Worm (Caenorhabditis elegans) whole organism, mixed stage, embryonic: ENCODE data around the gene str-13.
A peak's percentile ranks its signal among the peaks of the same experiment; 100 is the strongest.

Experiments used
- M03D4.4 ChIP-seq: sonication (generic microtip); optimal IDR thresholded peaks from 2 replicates; lab custom pipeline; 2017; ENCODE audit warnings: mild to moderate bottlenecking, missing genetic modification characterization, missing compliant biosample characterization
- bed-3 ChIP-seq: fragments of 200-800 bp; sonication (Bioruptor generic); optimal IDR thresholded peaks from 3 replicates; lab custom pipeline; 2018; ENCODE audit warnings: mild to moderate bottlenecking, missing genetic modification characterization, moderate library complexity, missing compliant biosample characterization
- blmp-1 ChIP-seq: fragments of 150-350 bp; optimal IDR thresholded peaks from 2 replicates; lab custom pipeline; 2014; ENCODE audit warnings: missing biosample characterization, missing genetic modification characterization
- ceh-39 ChIP-seq: fragments of 150-350 bp; optimal IDR thresholded peaks from 2 replicates; lab custom pipeline; 2014; ENCODE audit warnings: missing biosample characterization, missing genetic modification characterization
- ces-1 ChIP-seq: fragments of 150-350 bp; optimal IDR thresholded peaks from 2 replicates; lab custom pipeline; 2014; ENCODE audit warnings: missing biosample characterization, missing genetic modification reagents, missing genetic modification characterization
- cnd-1 ChIP-seq: fragments of 200-800 bp; sonication (Bioruptor generic); optimal IDR thresholded peaks from 2 replicates; lab custom pipeline; 2018; ENCODE audit warnings: mild to moderate bottlenecking, missing genetic modification characterization, missing compliant biosample characterization
- drap-1 ChIP-seq: fragments of 200-800 bp; sonication (Bioruptor generic); optimal IDR thresholded peaks from 3 replicates; lab custom pipeline; 2018; ENCODE audit warnings: mild to moderate bottlenecking, missing genetic modification characterization, missing compliant biosample characterization
- elt-1 ChIP-seq: sonication (generic microtip); optimal IDR thresholded peaks from 2 replicates; lab custom pipeline; 2017; ENCODE audit warnings: missing genetic modification characterization, mild to moderate bottlenecking, missing compliant biosample characterization, antibody characterized with exemption, moderate library complexity, borderline replicate concordance; ENCODE audit not compliant: insufficient read depth
- elt-3 ChIP-seq: fragments of 150-350 bp; optimal IDR thresholded peaks from 2 replicates; lab custom pipeline; 2014; ENCODE audit warnings: missing biosample characterization, missing genetic modification characterization
- flh-1 ChIP-seq: fragments of 200-800 bp; sonication (Bioruptor generic); optimal IDR thresholded peaks from 2 replicates; lab custom pipeline; 2018; ENCODE audit warnings: mild to moderate bottlenecking, missing genetic modification characterization, moderate library complexity, missing compliant biosample characterization
- ham-2 ChIP-seq: fragments of 200-800 bp; sonication (Bioruptor generic); optimal IDR thresholded peaks from 2 replicates; lab custom pipeline; 2018; ENCODE audit warnings: mild to moderate bottlenecking, missing genetic modification characterization, missing compliant biosample characterization
- hlh-1 ChIP-seq: fragments of 150-350 bp; optimal IDR thresholded peaks from 2 replicates; lab custom pipeline; 2014; ENCODE audit warnings: missing biosample characterization, missing genetic modification reagents, missing genetic modification characterization
- lin-13 ChIP-seq: fragments of 150-350 bp; optimal IDR thresholded peaks from 2 replicates; lab custom pipeline; 2014; ENCODE audit warnings: missing biosample characterization, missing genetic modification characterization
- lin-32 ChIP-seq: fragments of 200-800 bp; sonication (Bioruptor generic); optimal IDR thresholded peaks from 2 replicates; lab custom pipeline; 2018; ENCODE audit warnings: mild to moderate bottlenecking, missing genetic modification characterization, missing compliant biosample characterization
- lsy-2 ChIP-seq: fragments of 150-350 bp; optimal IDR thresholded peaks from 2 replicates; lab custom pipeline; 2014; ENCODE audit warnings: missing biosample characterization, missing genetic modification characterization
- mep-1 ChIP-seq: fragments of 150-350 bp; optimal IDR thresholded peaks from 2 replicates; lab custom pipeline; 2017; ENCODE audit warnings: missing biosample characterization, missing genetic modification reagents, missing genetic modification characterization, inconsistent platforms
- mls-2 ChIP-seq: sonication (generic microtip); optimal IDR thresholded peaks from 2 replicates; lab custom pipeline; 2016; ENCODE audit warnings: mild to moderate bottlenecking, missing genetic modification characterization, moderate library complexity, missing compliant biosample characterization
- nhr-12 ChIP-seq: fragments of 150-350 bp; optimal IDR thresholded peaks from 2 replicates; lab custom pipeline; 2014; ENCODE audit warnings: missing biosample characterization, missing genetic modification characterization
- nhr-2 ChIP-seq: fragments of 150-350 bp; optimal IDR thresholded peaks from 2 replicates; lab custom pipeline; 2014; ENCODE audit warnings: missing biosample characterization, missing genetic modification characterization
- nhr-237 ChIP-seq: fragments of 150-350 bp; optimal IDR thresholded peaks from 2 replicates; lab custom pipeline; 2014; ENCODE audit warnings: missing biosample characterization, missing genetic modification characterization
- nhr-28 ChIP-seq: fragments of 150-350 bp; optimal IDR thresholded peaks from 2 replicates; lab custom pipeline; 2014; ENCODE audit warnings: missing biosample characterization, missing genetic modification characterization
- nhr-76 ChIP-seq: sonication (generic microtip); optimal IDR thresholded peaks from 2 replicates; lab custom pipeline; 2017; ENCODE audit warnings: missing biosample characterization, missing genetic modification characterization
- pha-4 ChIP-seq: fragments of 150-350 bp; optimal IDR thresholded peaks from 2 replicates; lab custom pipeline; 2018; ENCODE audit warnings: missing biosample characterization, missing genetic modification reagents, missing genetic modification characterization
- sem-2 ChIP-seq: fragments of 200-800 bp; sonication (Bioruptor generic); optimal IDR thresholded peaks from 2 replicates; lab custom pipeline; 2018; ENCODE audit warnings: mild to moderate bottlenecking, missing genetic modification characterization, missing compliant biosample characterization
- sptf-1 ChIP-seq: sonication (generic microtip); optimal IDR thresholded peaks from 2 replicates; lab custom pipeline; 2017; ENCODE audit warnings: mild to moderate bottlenecking, missing genetic modification characterization, moderate library complexity, missing compliant biosample characterization
- unc-120 ChIP-seq: sonication (generic microtip); optimal IDR thresholded peaks from 2 replicates; lab custom pipeline; 2017; ENCODE audit warnings: missing genetic modification characterization, missing compliant biosample characterization; ENCODE audit not compliant: poor library complexity, severe bottlenecking
- unc-39 ChIP-seq: fragments of 150-350 bp; optimal IDR thresholded peaks from 2 replicates; lab custom pipeline; 2014; ENCODE audit warnings: missing biosample characterization, missing genetic modification characterization
- zip-8 ChIP-seq: fragments of 150-350 bp; optimal IDR thresholded peaks from 2 replicates; lab custom pipeline; 2014; ENCODE audit warnings: missing biosample characterization, missing genetic modification characterization
- ztf-11 ChIP-seq: fragments of 150-350 bp; optimal IDR thresholded peaks from 2 replicates; lab custom pipeline; 2014; ENCODE audit warnings: missing biosample characterization, missing genetic modification characterization

The str-13 gene

DNA sequence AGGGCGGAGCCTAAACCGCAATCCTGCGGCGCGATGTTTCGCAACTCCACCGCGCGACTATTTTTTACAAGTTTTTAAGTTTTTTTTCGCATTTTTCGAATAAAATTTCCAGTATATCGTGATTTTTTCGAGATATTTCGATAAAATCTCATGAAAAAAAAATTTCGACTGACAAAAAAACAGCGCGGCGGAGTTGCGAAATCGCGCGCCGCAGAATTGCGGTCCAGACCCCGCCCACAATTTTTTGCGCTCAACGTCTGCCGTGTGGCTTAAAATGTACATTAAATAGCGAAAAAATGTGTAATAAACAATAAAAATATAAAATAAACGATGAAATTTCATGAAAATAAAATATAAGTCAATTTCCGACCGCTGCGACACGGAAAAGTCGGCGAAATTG is 29.3 kb downstream of the str-13 start:
- peak; percentile 27 for TF ChIP-seq sptf-1 (tag; lab: Kevin White, UChicago)
- no peak for TF ChIP-seq ztf-11 (tag; lab: Kevin White, UChicago)
- no peak for TF ChIP-seq nhr-237 (tag; lab: Kevin White, UChicago)

DNA sequence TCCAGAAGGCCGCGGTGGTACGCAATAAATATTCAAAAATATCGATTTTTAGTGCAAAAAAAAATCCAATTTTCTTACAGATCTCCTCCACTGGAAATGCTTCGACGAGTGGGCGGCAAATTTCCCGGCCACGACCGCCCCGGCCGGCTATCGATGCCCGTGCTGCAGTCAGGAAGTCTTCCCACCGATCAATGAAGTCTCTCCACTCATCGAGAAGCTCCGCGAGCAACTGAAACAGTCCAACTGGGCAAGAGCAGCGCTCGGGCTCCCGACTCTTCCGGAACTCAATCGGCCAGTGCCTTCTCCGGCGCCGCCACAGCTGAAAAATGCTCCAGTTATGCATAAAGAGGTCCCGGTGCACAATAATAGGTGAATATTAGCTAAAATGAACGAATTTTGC is 31.1 kb downstream of the str-13 start, which contains the start of gene Y45G12B.3:
Gene Y45G12B.3, minus strand, starts transcription at position 320 of the 400 bp plus-strand sequence.
- no peak for TF ChIP-seq mls-2
- no peak for TF ChIP-seq nhr-76 (tag; lab: Kevin White, UChicago)
- no peak for TF ChIP-seq sem-2 (GFP tag; lab: Kevin White, UChicago)
- no peak for TF ChIP-seq lsy-2 (tag; lab: Kevin White, UChicago)
- no peak for TF ChIP-seq bed-3 (GFP tag; lab: Kevin White, UChicago)
- no peak for TF ChIP-seq drap-1
- no peak for TF ChIP-seq lin-13 (tag; lab: Kevin White, UChicago)
- no peak for TF ChIP-seq unc-120 (tag; lab: Kevin White, UChicago)
- no peak for TF ChIP-seq nhr-12 (tag; lab: Kevin White, UChicago)
- TF ChIP-seq, all 35 proteins: peak for 0

DNA sequence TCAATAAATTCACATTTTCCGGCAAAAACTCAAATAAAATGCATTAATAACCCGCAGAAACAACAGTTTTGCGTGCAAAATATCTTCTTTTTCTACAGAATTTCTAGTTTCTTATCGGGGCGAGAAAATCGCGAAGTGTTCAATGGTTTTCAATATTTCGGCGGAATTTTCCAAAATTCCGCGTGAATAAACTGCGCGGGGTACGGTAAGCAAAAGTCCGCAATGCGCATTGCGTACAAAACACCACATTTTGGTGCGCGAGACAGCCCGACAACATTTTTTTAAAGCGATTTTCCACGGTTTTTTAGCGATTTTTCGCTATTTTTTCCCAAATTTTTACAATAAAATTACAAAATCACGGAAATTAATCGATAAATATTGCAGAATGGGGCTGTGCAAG is 32.6 kb downstream of the str-13 start, which contains the start of gene Y45G12B.2:
Gene Y45G12B.2, plus strand, starts transcription at position 383 of the 400 bp plus-strand sequence.
- TF ChIP-seq sptf-1 (tag; lab: Kevin White, UChicago) (peak; percentile 45), nhr-237 (tag; lab: Kevin White, UChicago) (peak; percentile 41), pha-4 (tag; lab: Kevin White, UChicago) (peak; percentile 40), lin-32 (no peak), mep-1 (tag; lab: Kevin White, UChicago) (peak; percentile 52), ces-1 (GFP tag; lab: Kevin White, UChicago) (peak; percentile 49), lin-13 (tag; lab: Kevin White, UChicago) (peak; percentile 48), lsy-2 (tag; lab: Kevin White, UChicago) (peak; percentile 98), mls-2 (peak; percentile 12), nhr-28 (no peak)

DNA sequence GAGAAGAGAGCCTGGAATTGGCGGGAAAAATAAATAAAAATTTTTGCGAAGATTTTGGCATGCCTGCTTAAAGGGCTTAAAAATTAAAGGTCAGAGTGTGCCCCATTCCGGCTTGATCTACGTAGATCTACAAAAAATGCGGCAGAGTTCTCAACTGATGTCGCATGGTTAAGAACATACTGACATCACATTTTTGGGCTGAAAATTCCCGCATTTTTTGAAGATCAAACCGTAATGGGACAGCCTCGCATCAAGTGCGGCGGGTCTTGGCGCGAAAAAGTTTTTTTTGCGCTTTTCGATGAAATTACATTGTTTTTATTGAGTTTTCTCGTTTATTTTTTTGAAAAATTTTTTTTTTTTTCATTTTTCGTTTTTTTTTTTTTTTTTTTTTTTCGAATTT is 36.1 kb downstream of the str-13 start:
- TF ChIP-seq lsy-2 (tag; lab: Kevin White, UChicago), result no peak
- TF ChIP-seq ceh-39 (tag; lab: Kevin White, UChicago), result no peak
- TF ChIP-seq M03D4.4 (tag; lab: Kevin White, UChicago), result no peak
- TF ChIP-seq ham-2 (GFP tag; lab: Kevin White, UChicago), result no peak
- no peak for TF ChIP-seq sem-2 (GFP tag; lab: Kevin White, UChicago)
- no peak for TF ChIP-seq flh-1 (GFP tag; lab: Kevin White, UChicago)
- no peak for TF ChIP-seq sptf-1 (tag; lab: Kevin White, UChicago)
- TF ChIP-seq blmp-1, result no peak
- TF ChIP-seq lin-13 (tag; lab: Kevin White, UChicago), result no peak
- no peak for TF ChIP-seq unc-39 (tag; lab: Kevin White, UChicago)
- no peak for TF ChIP-seq lin-32
- TF ChIP-seq hlh-1, result no peak
- no peak for TF ChIP-seq pha-4 (tag; lab: Kevin White, UChicago)
- TF ChIP-seq mep-1 (tag; lab: Kevin White, UChicago), result no peak
- no peak for TF ChIP-seq unc-120 (tag; lab: Kevin White, UChicago)

DNA sequence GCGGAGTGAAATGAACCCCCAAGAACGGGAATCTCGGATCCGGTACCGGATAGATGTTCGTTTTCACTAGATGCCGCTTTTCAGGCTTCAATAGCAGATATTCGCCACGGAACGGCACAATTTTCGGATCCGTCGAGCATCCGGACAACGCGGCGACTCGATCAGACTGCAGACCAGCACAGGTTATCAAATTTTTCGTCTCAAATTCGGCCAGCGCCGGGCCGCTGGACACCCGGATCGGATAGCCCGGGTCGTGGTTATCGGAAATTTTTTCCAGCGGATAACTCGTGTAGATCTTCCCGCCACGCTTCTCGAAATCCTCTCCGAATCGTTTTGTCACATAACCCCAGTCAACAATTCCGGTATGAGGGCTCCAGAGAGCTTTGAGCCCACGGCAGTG is 36.5 kb downstream of the str-13 start:
- TF ChIP-seq drap-1, result no peak
- no peak for TF ChIP-seq elt-1 (tag; lab: Kevin White, UChicago)
- no peak for TF ChIP-seq blmp-1
- no peak for TF ChIP-seq pha-4 (tag; lab: Kevin White, UChicago)
- TF ChIP-seq zip-8 (tag; lab: Kevin White, UChicago), result no peak
- TF ChIP-seq M03D4.4 (tag; lab: Kevin White, UChicago), result no peak
- no peak for TF ChIP-seq ceh-39 (tag; lab: Kevin White, UChicago)
- TF ChIP-seq nhr-76 (tag; lab: Kevin White, UChicago), result no peak
- no peak for TF ChIP-seq sem-2 (GFP tag; lab: Kevin White, UChicago)
- no peak for TF ChIP-seq lin-13 (tag; lab: Kevin White, UChicago)
- TF ChIP-seq elt-3, result no peak
- no peak for TF ChIP-seq cnd-1 (tag; lab: Kevin White, UChicago)
- no peak for TF ChIP-seq bed-3 (GFP tag; lab: Kevin White, UChicago)
- no peak for TF ChIP-seq mls-2
- no peak for TF ChIP-seq nhr-2
- TF ChIP-seq lin-32, result no peak
- TF ChIP-seq unc-120 (tag; lab: Kevin White, UChicago), result no peak
